Worm (Caenorhabditis elegans): Measurements from ENCODE around the gene srx-87.

srx-87 gene

ce11 chrV:11526927-11527491 is 37.7 kb upstream of the srx-87 start:
- TF ChIP-seq lsy-2 (tag; optimal IDR thresholded peaks at IDR 0.05) (no peak), nhr-25 (tag; optimal IDR thresholded peaks at IDR 0.05) (peak; percentile 53)

- TF ChIP-seq mdl-1 (tag; optimal IDR thresholded peaks at IDR 0.05) (no peak), nhr-21 (tag; optimal IDR thresholded peaks at IDR 0.05) (no peak), skn-1 (tag; optimal IDR thresholded peaks at IDR 0.05) (no peak), ceh-16 (tag; optimal IDR thresholded peaks at IDR 0.05) (no peak), gmeb-1 (tag; optimal IDR thresholded peaks at IDR 0.05) (no peak), ztf-4 (tag; optimal IDR thresholded peaks at IDR 0.05) (no peak), dmd-4 (tag; optimal IDR thresholded peaks at IDR 0.05) (no peak), mbf-1 (tag; optimal IDR thresholded peaks at IDR 0.05) (no peak), F13H6.1 (tag; optimal IDR thresholded peaks at IDR 0.05) (no peak)
Observed at ce11 chrV:11527531-11527930, 37.1 kb upstream of the srx-87 start, which contains the start of gene ccch-1. Gene ccch-1 (plus strand): TSS chrV:11527831.

DNA sequence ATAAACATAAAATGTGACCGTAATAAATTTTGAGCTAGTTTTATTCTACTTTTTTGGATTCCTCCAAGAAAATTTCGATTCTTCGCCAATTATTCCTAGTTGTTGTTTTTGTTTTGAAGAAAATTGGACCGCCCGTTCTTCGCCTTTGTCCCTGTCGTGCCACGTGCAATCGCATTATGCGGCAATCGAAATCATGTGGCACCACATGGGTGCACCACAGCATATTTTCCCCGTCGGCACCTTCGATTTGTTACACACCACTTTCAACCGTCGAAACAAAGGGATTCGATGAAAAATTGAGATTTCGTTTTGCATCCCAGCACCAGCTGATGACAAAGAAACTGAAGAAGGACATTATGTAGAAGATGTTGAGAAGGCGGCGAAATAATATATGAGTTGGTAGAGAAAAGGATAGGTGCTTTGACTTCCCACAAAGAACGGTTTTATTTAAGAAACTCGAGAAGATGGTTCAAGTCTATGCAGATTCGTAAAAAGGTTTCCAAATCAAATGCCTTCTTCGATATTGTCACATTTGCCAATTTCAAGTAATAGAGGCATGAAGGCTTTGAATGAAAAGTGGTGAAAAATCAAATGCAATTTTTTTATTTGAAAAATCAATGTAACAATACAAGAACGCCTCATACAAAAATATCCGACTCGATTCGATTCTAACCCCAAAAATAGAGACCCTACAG is 35.9 kb upstream of the srx-87 start:
- TF ChIP-seq unc-39 (tag; optimal IDR thresholded peaks at IDR 0.05) = no peak
- TF ChIP-seq nhr-25 (tag; optimal IDR thresholded peaks at IDR 0.05) = peak; percentile 30
- TF ChIP-seq R02D3.7 (tag; optimal IDR thresholded peaks at IDR 0.05) = no peak
- TF ChIP-seq nhr-12 (tag; optimal IDR thresholded peaks at IDR 0.05) = no peak
- TF ChIP-seq lin-39 (tag; optimal IDR thresholded peaks at IDR 0.05) = no peak
- no peak for TF ChIP-seq nhr-11 (tag; optimal IDR thresholded peaks at IDR 0.05)
- no peak for TF ChIP-seq nhr-237 (tag; optimal IDR thresholded peaks at IDR 0.05)
- no peak for TF ChIP-seq elt-1 (tag; optimal IDR thresholded peaks at IDR 0.05)
- TF ChIP-seq mab-5 (tag; optimal IDR thresholded peaks at IDR 0.05) = no peak
- TF ChIP-seq lin-11 (tag; optimal IDR thresholded peaks at IDR 0.05) = no peak
- TF ChIP-seq nhr-129 (tag; optimal IDR thresholded peaks at IDR 0.05) = peak; percentile 13

DNA sequence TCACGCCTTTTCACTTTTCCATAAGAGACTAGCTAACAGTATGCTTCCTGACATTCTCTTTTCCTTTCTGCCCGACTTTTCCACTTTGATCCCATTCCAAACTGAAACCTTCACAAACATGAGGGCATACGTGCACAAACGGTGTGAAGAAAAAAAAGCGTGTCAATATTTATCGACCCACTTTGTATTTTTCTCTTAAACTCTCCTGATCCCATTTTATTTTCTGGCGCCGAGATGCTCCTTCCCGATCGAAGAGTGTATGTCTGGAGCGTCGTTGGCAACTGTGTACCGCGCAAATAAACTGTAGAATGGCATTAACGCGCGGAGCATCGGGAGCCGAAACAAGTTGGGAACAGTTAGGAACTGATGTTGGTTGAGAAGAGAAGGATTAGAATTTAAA is 35.1 kb upstream of the srx-87 start:
- TF ChIP-seq F13H6.1 (tag; optimal IDR thresholded peaks at IDR 0.05) (peak; percentile 82), nhr-237 (tag; optimal IDR thresholded peaks at IDR 0.05) (no peak), nhr-129 (tag; optimal IDR thresholded peaks at IDR 0.05) (peak; percentile 41), sma-9 (GFP tag; optimal IDR thresholded peaks at IDR 0.05) (peak; percentile 44), sma-9 (tag; optimal IDR thresholded peaks at IDR 0.05) (no peak)

- TF ChIP-seq alr-1 (tag; optimal IDR thresholded peaks at IDR 0.05) (no peak), unc-55 (GFP tag; optimal IDR thresholded peaks at IDR 0.05) (no peak), F13H6.1 (tag; optimal IDR thresholded peaks at IDR 0.05) (peak; percentile 48), lsy-2 (tag; optimal IDR thresholded peaks at IDR 0.05) (peak in 1 of 2 experiments; percentile 45), nhr-77 (tag; optimal IDR thresholded peaks at IDR 0.05) (no peak), mdl-1 (tag; optimal IDR thresholded peaks at IDR 0.05) (no peak), sma-3 (GFP tag; optimal IDR thresholded peaks at IDR 0.05) (peak; percentile 82), elt-3 (tag; optimal IDR thresholded peaks at IDR 0.05) (no peak), snpc-4 (tag; optimal IDR thresholded peaks at IDR 0.05) (peak; percentile 16), dmd-4 (tag; optimal IDR thresholded peaks at IDR 0.05) (no peak), fos-1 (tag; optimal IDR thresholded peaks at IDR 0.05) (peak; percentile 18), nhr-12 (tag; optimal IDR thresholded peaks at IDR 0.05) (no peak), lin-13 (GFP tag; optimal IDR thresholded peaks at IDR 0.05) (no peak), nhr-11 (tag; optimal IDR thresholded peaks at IDR 0.05) (no peak), nhr-237 (tag; optimal IDR thresholded peaks at IDR 0.05) (no peak), mab-5 (tag; optimal IDR thresholded peaks at IDR 0.05) (no peak), blmp-1 (tag; optimal IDR thresholded peaks at IDR 0.05; ENCODE audit: insufficient read depth) (peak; percentile 97), sma-9 (GFP tag; optimal IDR thresholded peaks at IDR 0.05) (peak; percentile 65), sma-9 (tag; optimal IDR thresholded peaks at IDR 0.05) (no peak), C34F6.9 (tag; optimal IDR thresholded peaks at IDR 0.05) (peak; percentile 24), gmeb-1 (tag; optimal IDR thresholded peaks at IDR 0.05) (no peak), mbf-1 (tag; optimal IDR thresholded peaks at IDR 0.05) (no peak), ztf-1 (GFP tag; conservative IDR thresholded peaks at IDR 0.05) (no peak), ceh-16 (tag; optimal IDR thresholded peaks at IDR 0.05) (peak; percentile 53), ama-1 (optimal IDR thresholded peaks at IDR 0.05) (no peak), nhr-6 (tag; optimal IDR thresholded peaks at IDR 0.05) (peak; percentile 73), nhr-25 (tag; optimal IDR thresholded peaks at IDR 0.05) (peak; percentile 96), unc-39 (tag; optimal IDR thresholded peaks at IDR 0.05) (no peak), aly-2 (tag; optimal IDR thresholded peaks at IDR 0.05) (no peak), lin-39 (tag; optimal IDR thresholded peaks at IDR 0.05) (no peak), egl-27 (tag; optimal IDR thresholded peaks at IDR 0.05) (peak; percentile 32), nhr-21 (tag; optimal IDR thresholded peaks at IDR 0.05) (peak; percentile 47), nhr-23 (tag; optimal IDR thresholded peaks at IDR 0.05) (no peak), crh-2 (tag; optimal IDR thresholded peaks at IDR 0.05) (peak; percentile 53), R02D3.7 (tag; optimal IDR thresholded peaks at IDR 0.05) (no peak), ZK546.5 (tag; optimal IDR thresholded peaks at IDR 0.05) (no peak), ztf-4 (tag; optimal IDR thresholded peaks at IDR 0.05) (peak; percentile 16), sem-4 (tag; optimal IDR thresholded peaks at IDR 0.05) (no peak), skn-1 (tag; optimal IDR thresholded peaks at IDR 0.05) (no peak)
Observed at ce11 chrV:11531100-11531499, 33.6 kb upstream of the srx-87 start.
